Worm (Caenorhabditis elegans) whole organism, mixed stage, embryonic: ENCODE results near the gene C09E7.10.

Experiments
- ces-1 ChIP-seq: fragments of 150-350 bp; optimal IDR thresholded peaks from 2 replicates; lab custom pipeline; 2014; ENCODE audit warnings: missing biosample characterization, missing genetic modification reagents, missing genetic modification characterization
- elt-3 ChIP-seq: fragments of 150-350 bp; optimal IDR thresholded peaks from 2 replicates; lab custom pipeline; 2014; ENCODE audit warnings: missing biosample characterization, missing genetic modification characterization
- flh-1 ChIP-seq: fragments of 200-800 bp; sonication (Bioruptor generic); optimal IDR thresholded peaks from 2 replicates; lab custom pipeline; 2018; ENCODE audit warnings: mild to moderate bottlenecking, missing genetic modification characterization, moderate library complexity, missing compliant biosample characterization
- lsy-2 ChIP-seq: fragments of 150-350 bp; optimal IDR thresholded peaks from 2 replicates; lab custom pipeline; 2014; ENCODE audit warnings: missing biosample characterization, missing genetic modification characterization
- mep-1 ChIP-seq: fragments of 150-350 bp; optimal IDR thresholded peaks from 2 replicates; lab custom pipeline; 2017; ENCODE audit warnings: missing biosample characterization, missing genetic modification reagents, missing genetic modification characterization, inconsistent platforms
- mls-2 ChIP-seq: sonication (generic microtip); optimal IDR thresholded peaks from 2 replicates; lab custom pipeline; 2016; ENCODE audit warnings: mild to moderate bottlenecking, missing genetic modification characterization, moderate library complexity, missing compliant biosample characterization
- nhr-12 ChIP-seq: fragments of 150-350 bp; optimal IDR thresholded peaks from 2 replicates; lab custom pipeline; 2014; ENCODE audit warnings: missing biosample characterization, missing genetic modification characterization
- nhr-28 ChIP-seq: fragments of 150-350 bp; optimal IDR thresholded peaks from 2 replicates; lab custom pipeline; 2014; ENCODE audit warnings: missing biosample characterization, missing genetic modification characterization
- snpc-4 ChIP-seq: fragments of 150-350 bp; optimal IDR thresholded peaks from 2 replicates; lab custom pipeline; 2014; ENCODE audit warnings: missing biosample characterization, missing genetic modification characterization
- unc-62 ChIP-seq: fragments of 150-350 bp; optimal IDR thresholded peaks from 2 replicates; lab custom pipeline; 2014; ENCODE audit warnings: missing biosample characterization, missing genetic modification reagents, missing genetic modification characterization
- ztf-11 ChIP-seq: fragments of 150-350 bp; optimal IDR thresholded peaks from 2 replicates; lab custom pipeline; 2014; ENCODE audit warnings: missing biosample characterization, missing genetic modification characterization

ce11 chrIII:6476380-6476779, 43.5 kb downstream of the C09E7.10 start:
- TF ChIP-seq lsy-2 (tag; lab: Kevin White, UChicago): no peak
- TF ChIP-seq nhr-28: no peak
- TF ChIP-seq mep-1 (tag; lab: Kevin White, UChicago): no peak
- TF ChIP-seq ces-1: no peak
- no peak for TF ChIP-seq nhr-12 (tag; lab: Kevin White, UChicago)
- TF ChIP-seq ztf-11: no peak
- no peak for TF ChIP-seq mls-2 (tag; lab: Kevin White, UChicago)
- TF ChIP-seq flh-1 (GFP tag; lab: Kevin White, UChicago): no peak
- no peak for TF ChIP-seq unc-62 (GFP tag; lab: Kevin White, UChicago)
- no peak for TF ChIP-seq elt-3 (tag; lab: Kevin White, UChicago)
- no peak for TF ChIP-seq snpc-4 (tag; lab: Kevin White, UChicago)
